Worm (Caenorhabditis elegans) whole organism, mixed stage, embryonic: ENCODE data around the gene Y43F8C.16.

Source experiments
- M03D4.4 ChIP-seq: sonication (generic microtip); optimal IDR thresholded peaks from 2 replicates; lab custom pipeline; 2017; ENCODE audit warnings: mild to moderate bottlenecking, missing genetic modification characterization, missing compliant biosample characterization
- bed-3 ChIP-seq: fragments of 200-800 bp; sonication (Bioruptor generic); optimal IDR thresholded peaks from 3 replicates; lab custom pipeline; 2018; ENCODE audit warnings: mild to moderate bottlenecking, missing genetic modification characterization, moderate library complexity, missing compliant biosample characterization
- ceh-39 ChIP-seq: fragments of 150-350 bp; optimal IDR thresholded peaks from 2 replicates; lab custom pipeline; 2014; ENCODE audit warnings: missing biosample characterization, missing genetic modification characterization
- ceh-43 ChIP-seq: fragments of 200-800 bp; sonication (Bioruptor generic); optimal IDR thresholded peaks from 2 replicates; lab custom pipeline; 2018; ENCODE audit warnings: mild to moderate bottlenecking, missing genetic modification characterization, moderate library complexity, missing compliant biosample characterization
- ceh-83 ChIP-seq: fragments of 200-800 bp; sonication (Bioruptor generic); optimal IDR thresholded peaks from 2 replicates; lab custom pipeline; 2018; ENCODE audit warnings: mild to moderate bottlenecking, missing genetic modification characterization, missing compliant biosample characterization
- ces-1 ChIP-seq: fragments of 150-350 bp; optimal IDR thresholded peaks from 2 replicates; lab custom pipeline; 2014; ENCODE audit warnings: missing biosample characterization, missing genetic modification reagents, missing genetic modification characterization
- cnd-1 ChIP-seq: fragments of 200-800 bp; sonication (Bioruptor generic); optimal IDR thresholded peaks from 2 replicates; lab custom pipeline; 2018; ENCODE audit warnings: mild to moderate bottlenecking, missing genetic modification characterization, missing compliant biosample characterization
- drap-1 ChIP-seq: fragments of 200-800 bp; sonication (Bioruptor generic); optimal IDR thresholded peaks from 3 replicates; lab custom pipeline; 2018; ENCODE audit warnings: mild to moderate bottlenecking, missing genetic modification characterization, missing compliant biosample characterization
- elt-1 ChIP-seq: sonication (generic microtip); optimal IDR thresholded peaks from 2 replicates; lab custom pipeline; 2017; ENCODE audit warnings: missing genetic modification characterization, mild to moderate bottlenecking, missing compliant biosample characterization, antibody characterized with exemption, moderate library complexity, borderline replicate concordance; ENCODE audit not compliant: insufficient read depth
- elt-3 ChIP-seq: fragments of 150-350 bp; optimal IDR thresholded peaks from 2 replicates; lab custom pipeline; 2014; ENCODE audit warnings: missing biosample characterization, missing genetic modification characterization
- flh-1 ChIP-seq: fragments of 200-800 bp; sonication (Bioruptor generic); optimal IDR thresholded peaks from 2 replicates; lab custom pipeline; 2018; ENCODE audit warnings: mild to moderate bottlenecking, missing genetic modification characterization, moderate library complexity, missing compliant biosample characterization
- ham-2 ChIP-seq: fragments of 200-800 bp; sonication (Bioruptor generic); optimal IDR thresholded peaks from 2 replicates; lab custom pipeline; 2018; ENCODE audit warnings: mild to moderate bottlenecking, missing genetic modification characterization, missing compliant biosample characterization
- hlh-1 ChIP-seq: fragments of 150-350 bp; optimal IDR thresholded peaks from 2 replicates; lab custom pipeline; 2014; ENCODE audit warnings: missing biosample characterization, missing genetic modification reagents, missing genetic modification characterization
- lin-13 ChIP-seq: fragments of 150-350 bp; optimal IDR thresholded peaks from 2 replicates; lab custom pipeline; 2014; ENCODE audit warnings: missing biosample characterization, missing genetic modification characterization
- lin-32 ChIP-seq: fragments of 200-800 bp; sonication (Bioruptor generic); optimal IDR thresholded peaks from 2 replicates; lab custom pipeline; 2018; ENCODE audit warnings: mild to moderate bottlenecking, missing genetic modification characterization, missing compliant biosample characterization
- mab-5 ChIP-seq: fragments of 150-350 bp; optimal IDR thresholded peaks from 2 replicates; lab custom pipeline; 2014; ENCODE audit warnings: missing biosample characterization, missing genetic modification characterization
- mep-1 ChIP-seq: fragments of 150-350 bp; optimal IDR thresholded peaks from 2 replicates; lab custom pipeline; 2017; ENCODE audit warnings: missing biosample characterization, missing genetic modification reagents, missing genetic modification characterization, inconsistent platforms
- mls-2 ChIP-seq: sonication (generic microtip); optimal IDR thresholded peaks from 2 replicates; lab custom pipeline; 2016; ENCODE audit warnings: mild to moderate bottlenecking, missing genetic modification characterization, moderate library complexity, missing compliant biosample characterization
- nhr-12 ChIP-seq: fragments of 150-350 bp; optimal IDR thresholded peaks from 2 replicates; lab custom pipeline; 2014; ENCODE audit warnings: missing biosample characterization, missing genetic modification characterization
- nhr-2 ChIP-seq: fragments of 150-350 bp; optimal IDR thresholded peaks from 2 replicates; lab custom pipeline; 2014; ENCODE audit warnings: missing biosample characterization, missing genetic modification characterization
- nhr-237 ChIP-seq: fragments of 150-350 bp; optimal IDR thresholded peaks from 2 replicates; lab custom pipeline; 2014; ENCODE audit warnings: missing biosample characterization, missing genetic modification characterization
- nhr-28 ChIP-seq: fragments of 150-350 bp; optimal IDR thresholded peaks from 2 replicates; lab custom pipeline; 2014; ENCODE audit warnings: missing biosample characterization, missing genetic modification characterization
- nhr-76 ChIP-seq: sonication (generic microtip); optimal IDR thresholded peaks from 2 replicates; lab custom pipeline; 2017; ENCODE audit warnings: missing biosample characterization, missing genetic modification characterization
- pha-4 ChIP-seq: fragments of 150-350 bp; optimal IDR thresholded peaks from 2 replicates; lab custom pipeline; 2018; ENCODE audit warnings: missing biosample characterization, missing genetic modification reagents, missing genetic modification characterization
- sem-2 ChIP-seq: fragments of 200-800 bp; sonication (Bioruptor generic); optimal IDR thresholded peaks from 2 replicates; lab custom pipeline; 2018; ENCODE audit warnings: mild to moderate bottlenecking, missing genetic modification characterization, missing compliant biosample characterization
- snpc-4 ChIP-seq: fragments of 150-350 bp; optimal IDR thresholded peaks from 2 replicates; lab custom pipeline; 2014; ENCODE audit warnings: missing biosample characterization, missing genetic modification characterization
- sptf-1 ChIP-seq: sonication (generic microtip); optimal IDR thresholded peaks from 2 replicates; lab custom pipeline; 2017; ENCODE audit warnings: mild to moderate bottlenecking, missing genetic modification characterization, moderate library complexity, missing compliant biosample characterization
- unc-120 ChIP-seq: sonication (generic microtip); optimal IDR thresholded peaks from 2 replicates; lab custom pipeline; 2017; ENCODE audit warnings: missing genetic modification characterization, missing compliant biosample characterization; ENCODE audit not compliant: poor library complexity, severe bottlenecking
- unc-39 ChIP-seq: fragments of 150-350 bp; optimal IDR thresholded peaks from 2 replicates; lab custom pipeline; 2014; ENCODE audit warnings: missing biosample characterization, missing genetic modification characterization
- unc-62 ChIP-seq: fragments of 150-350 bp; optimal IDR thresholded peaks from 2 replicates; lab custom pipeline; 2014; ENCODE audit warnings: missing biosample characterization, missing genetic modification reagents, missing genetic modification characterization
- zip-8 ChIP-seq: fragments of 150-350 bp; optimal IDR thresholded peaks from 2 replicates; lab custom pipeline; 2014; ENCODE audit warnings: missing biosample characterization, missing genetic modification characterization
- ztf-11 ChIP-seq: fragments of 150-350 bp; optimal IDR thresholded peaks from 2 replicates; lab custom pipeline; 2014; ENCODE audit warnings: missing biosample characterization, missing genetic modification characterization

Gene Y43F8C.16

ce11 chrV:19741651-19742050, 26.3 kb upstream of the Y43F8C.16 start, which contains the start of gene W04E12.3:
W04E12.3 (plus strand) TSS chrV:19741951.
- TF ChIP-seq zip-8 (tag; lab: Kevin White, UChicago) (no peak), lin-32 (no peak), nhr-12 (tag; lab: Kevin White, UChicago) (no peak), mep-1 (tag; lab: Kevin White, UChicago) (no peak), ztf-11 (no peak), mls-2 (tag; lab: Kevin White, UChicago) (no peak), elt-3 (tag; lab: Kevin White, UChicago) (no peak), cnd-1 (tag; lab: Kevin White, UChicago) (no peak), unc-39 (tag; lab: Kevin White, UChicago) (no peak), pha-4 (tag; lab: Kevin White, UChicago) (no peak), hlh-1 (tag; lab: Kevin White, UChicago) (no peak), flh-1 (GFP tag; lab: Kevin White, UChicago) (no peak), nhr-28 (tag; lab: Kevin White, UChicago) (no peak), drap-1 (GFP tag; lab: Kevin White, UChicago) (no peak), unc-120 (tag; lab: Kevin White, UChicago) (no peak), lin-13 (tag; lab: Kevin White, UChicago) (no peak), sem-2 (GFP tag; lab: Kevin White, UChicago) (no peak), ceh-83 (GFP tag; lab: Kevin White, UChicago) (no peak), bed-3 (no peak), nhr-237 (no peak)

- no peak for TF ChIP-seq elt-3 (tag; lab: Kevin White, UChicago)
- TF ChIP-seq unc-120 (tag; lab: Kevin White, UChicago), result no peak
- TF ChIP-seq flh-1 (GFP tag; lab: Kevin White, UChicago), result no peak
- no peak for TF ChIP-seq zip-8 (tag; lab: Kevin White, UChicago)
- TF ChIP-seq unc-62, result no peak
- no peak for TF ChIP-seq bed-3
- TF ChIP-seq ceh-83 (GFP tag; lab: Kevin White, UChicago), result no peak
- TF ChIP-seq ham-2 (GFP tag; lab: Kevin White, UChicago), result no peak
- TF ChIP-seq drap-1 (GFP tag; lab: Kevin White, UChicago), result no peak
- TF ChIP-seq M03D4.4 (tag; lab: Kevin White, UChicago), result no peak
- TF ChIP-seq snpc-4 (tag; lab: Kevin White, UChicago), result no peak
- no peak for TF ChIP-seq mab-5 (tag; lab: Kevin White, UChicago)
- no peak for TF ChIP-seq elt-1 (tag; lab: Kevin White, UChicago)
- no peak for TF ChIP-seq sem-2 (GFP tag; lab: Kevin White, UChicago)
- no peak for TF ChIP-seq nhr-28 (tag; lab: Kevin White, UChicago)
These were observed 25.7 kb upstream of the Y43F8C.16 start, which contains the start of gene W04E12.2 for ce11 chrV:19741034-19741433. W04E12.2 (minus strand) TSS chrV:19741134.

DNA sequence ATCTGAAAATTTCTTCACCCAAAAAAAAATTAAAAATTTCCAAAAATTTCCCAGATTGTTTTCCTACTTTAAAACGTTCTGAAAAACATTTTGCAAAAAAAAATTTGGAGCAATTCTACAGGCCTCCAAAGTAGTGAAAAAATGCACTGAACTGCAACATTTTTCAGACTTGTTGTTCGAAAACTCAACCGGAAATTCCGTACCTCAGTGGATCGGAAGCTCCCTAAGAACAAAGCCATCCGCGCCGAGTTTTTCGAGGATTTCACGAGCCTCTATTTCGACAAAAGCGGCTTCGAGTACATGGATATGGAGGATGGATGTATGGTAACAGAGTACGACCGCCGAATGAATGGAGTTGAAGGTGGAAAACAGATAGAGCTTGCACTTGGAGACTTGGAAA, 22.8 kb upstream of the Y43F8C.16 start, which contains the start of gene fbxa-131:
fbxa-131 (plus strand) TSS at position 301 of the 400 bp plus-strand sequence.
- no peak for TF ChIP-seq elt-1 (tag; lab: Kevin White, UChicago)
- no peak for TF ChIP-seq mep-1 (tag; lab: Kevin White, UChicago)

ce11 chrV:19737458-19737857, 22.1 kb upstream of the Y43F8C.16 start, which contains the start of gene W04E12.7:
W04E12.7 (minus strand) TSS chrV:19737558.
- TF ChIP-seq nhr-237, result no peak
- TF ChIP-seq mep-1 (tag; lab: Kevin White, UChicago), result no peak
- TF ChIP-seq nhr-2 (tag; lab: Kevin White, UChicago), result no peak
- no peak for TF ChIP-seq sem-2 (GFP tag; lab: Kevin White, UChicago)
- TF ChIP-seq snpc-4 (tag; lab: Kevin White, UChicago), result no peak
- TF ChIP-seq M03D4.4 (tag; lab: Kevin White, UChicago), result no peak
- no peak for TF ChIP-seq sptf-1 (tag; lab: Kevin White, UChicago)
- no peak for TF ChIP-seq ceh-43
- TF ChIP-seq unc-62, result no peak
- TF ChIP-seq hlh-1 (tag; lab: Kevin White, UChicago), result no peak
- no peak for TF ChIP-seq bed-3
- TF ChIP-seq drap-1 (GFP tag; lab: Kevin White, UChicago), result no peak
- TF ChIP-seq mab-5 (tag; lab: Kevin White, UChicago), result no peak
- TF ChIP-seq ztf-11, result no peak
- no peak for TF ChIP-seq ceh-39 (tag; lab: Kevin White, UChicago)

DNA sequence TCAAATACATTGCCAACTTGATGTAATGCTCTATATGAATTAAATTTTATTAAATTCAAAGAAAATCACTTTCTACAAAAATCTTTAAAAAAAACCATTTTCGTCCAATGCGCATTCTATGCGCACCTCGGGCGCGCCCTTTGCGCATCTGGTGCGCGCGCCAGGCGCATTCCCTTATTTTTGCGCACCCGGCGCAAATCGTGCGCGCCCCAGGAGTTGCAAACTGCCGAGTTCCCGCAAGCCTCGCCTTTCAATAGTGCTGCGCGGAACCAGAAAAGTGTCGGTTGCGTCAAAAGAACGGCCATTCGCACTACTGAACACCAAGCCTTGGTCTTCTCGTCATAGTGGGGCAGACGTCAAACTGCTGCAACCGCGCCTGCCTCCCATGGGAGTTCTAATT, 18.4 kb upstream of the Y43F8C.16 start:
- no peak for TF ChIP-seq unc-120 (tag; lab: Kevin White, UChicago)
- no peak for TF ChIP-seq ham-2 (GFP tag; lab: Kevin White, UChicago)
- TF ChIP-seq snpc-4 (tag; lab: Kevin White, UChicago), result no peak
- TF ChIP-seq drap-1 (GFP tag; lab: Kevin White, UChicago), result no peak
- no peak for TF ChIP-seq nhr-76
- no peak for TF ChIP-seq nhr-28 (tag; lab: Kevin White, UChicago)
- no peak for TF ChIP-seq nhr-12 (tag; lab: Kevin White, UChicago)
- no peak for TF ChIP-seq bed-3
- TF ChIP-seq ceh-83 (GFP tag; lab: Kevin White, UChicago), result no peak
- no peak for TF ChIP-seq cnd-1 (tag; lab: Kevin White, UChicago)
- no peak for TF ChIP-seq flh-1 (GFP tag; lab: Kevin White, UChicago)
- TF ChIP-seq sptf-1 (tag; lab: Kevin White, UChicago), result no peak
- TF ChIP-seq mls-2 (tag; lab: Kevin White, UChicago), result no peak
- no peak for TF ChIP-seq sem-2 (GFP tag; lab: Kevin White, UChicago)
- no peak for TF ChIP-seq lin-13 (tag; lab: Kevin White, UChicago)
- no peak for TF ChIP-seq ceh-39 (tag; lab: Kevin White, UChicago)
- no peak for TF ChIP-seq ces-1 (GFP tag; lab: Kevin White, UChicago)
- no peak for TF ChIP-seq pha-4 (tag; lab: Kevin White, UChicago)
